Fruit fly (Drosophila melanogaster): ENCODE data around the gene t.

The t gene

DNA sequence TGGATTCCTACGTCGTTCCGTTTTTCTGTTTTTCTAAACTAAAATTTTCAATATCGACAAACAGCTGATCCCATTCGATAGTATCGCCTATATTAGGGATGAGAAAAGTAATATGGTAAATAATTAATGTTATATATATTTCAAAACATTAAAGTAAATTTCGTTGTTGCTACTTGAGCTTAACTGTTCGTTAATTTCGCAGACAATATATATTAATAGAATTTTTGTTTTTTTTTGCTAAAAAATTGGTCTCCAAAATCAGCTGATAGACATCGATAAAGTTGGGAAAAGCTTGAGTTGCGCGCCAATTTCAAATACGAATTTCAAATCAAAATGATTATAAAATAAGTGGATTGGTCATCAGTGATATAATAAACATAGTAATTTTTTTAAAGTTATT is 26.7 kb downstream of the t start, which contains the start of gene CG12118 (continued):
- peak; percentile 74 for TF ChIP-seq CG9817 (tag; optimal IDR thresholded peaks at IDR 0.05)
- TF ChIP-seq dmrt11E (tag; optimal IDR thresholded peaks at IDR 0.05): peak; percentile 80
- TF ChIP-seq CG5245 (GFP tag; optimal IDR thresholded peaks at IDR 0.05): peak; percentile 67
- peak; percentile 75 for TF ChIP-seq CG13123 (GFP tag; optimal IDR thresholded peaks at IDR 0.05)
- TF ChIP-seq Kr (GFP tag; optimal IDR thresholded peaks at IDR 0.05): no peak
- peak; percentile 78 for TF ChIP-seq CG14441 (GFP tag; IDR thresholded peaks at IDR 0.05)
- peak; percentile 42 for TF ChIP-seq HmgZ (tag; optimal IDR thresholded peaks at IDR 0.05)
- peak; percentile 20 for TF ChIP-seq CG7786 (GFP tag; optimal IDR thresholded peaks at IDR 0.05)
- no peak for TF ChIP-seq eyg (GFP tag; optimal IDR thresholded peaks at IDR 0.05)
- peak; percentile 75 for TF ChIP-seq Fer3 (tag; optimal IDR thresholded peaks at IDR 0.05)
- peak; percentile 54 for TF ChIP-seq oc (tag; optimal IDR thresholded peaks at IDR 0.05)
- TF ChIP-seq kni (GFP tag; optimal IDR thresholded peaks at IDR 0.05): no peak
- TF ChIP-seq nerfin-1 (tag; optimal IDR thresholded peaks at IDR 0.05): peak; percentile 59
- TF ChIP-seq CG4820 (GFP tag; optimal IDR thresholded peaks at IDR 0.05): peak; percentile 65
- peak in 1 of 2 experiments; percentile 84 for TF ChIP-seq bsh (GFP tag; optimal IDR thresholded peaks at IDR 0.05)
- peak; percentile 77 for TF ChIP-seq PHDP (tag; optimal IDR thresholded peaks at IDR 0.05)
- no peak; the same call in 1 of the 2 replicates for TF ChIP-seq Ravus (GFP tag; IDR thresholded peaks at IDR 0.05)
- peak; percentile 76 for TF ChIP-seq CG18262 (tag; optimal IDR thresholded peaks at IDR 0.05)
- peak; percentile 70 for TF ChIP-seq Fer1 (GFP tag; optimal IDR thresholded peaks at IDR 0.05)
- TF ChIP-seq tx (GFP tag; optimal IDR thresholded peaks at IDR 0.05): peak; percentile 12
- peak; percentile 85 for TF ChIP-seq nmo (GFP tag; optimal IDR thresholded peaks at IDR 0.05)
- peak; percentile 52 for TF ChIP-seq Lhr (GFP tag; optimal IDR thresholded peaks at IDR 0.05)
- peak; percentile 96 for TF ChIP-seq CG13287 (GFP tag; IDR thresholded peaks at IDR 0.05; ENCODE audit: partially characterized antibody)
- TF ChIP-seq sqz (GFP tag; optimal IDR thresholded peaks at IDR 0.05): peak; percentile 43
- TF ChIP-seq Rx (GFP tag; IDR thresholded peaks at IDR 0.05): peak; percentile 45; the same call in 1 of the 2 replicates
- TF ChIP-seq Oli (tag; optimal IDR thresholded peaks at IDR 0.05): peak; percentile 59
- TF ChIP-seq CG6689 (GFP tag; IDR thresholded peaks at IDR 0.05): peak; percentile 80
- peak; percentile 72 for TF ChIP-seq CG10979 (tag; optimal IDR thresholded peaks at IDR 0.05)
- peak; percentile 59 for TF ChIP-seq CG1233 (GFP tag; optimal IDR thresholded peaks at IDR 0.05)
- TF ChIP-seq CG4404 (GFP tag; IDR thresholded peaks at IDR 0.05): peak; percentile 22; the same call in 1 of the 2 replicates
- no peak for TF ChIP-seq Dad (GFP tag; optimal IDR thresholded peaks at IDR 0.05)
- no peak for TF ChIP-seq TFAM (GFP tag; optimal IDR thresholded peaks at IDR 0.05)
- TF ChIP-seq Hr78 (GFP tag; optimal IDR thresholded peaks at IDR 0.05): no peak
- TF ChIP-seq CG1602 (GFP tag; optimal IDR thresholded peaks at IDR 0.05): peak; percentile 83
- TF ChIP-seq z (GFP tag; IDR thresholded peaks at IDR 0.05): no peak
- TF ChIP-seq Bdp1 (GFP tag; optimal IDR thresholded peaks at IDR 0.05): peak; percentile 43
- TF ChIP-seq CG9932 (GFP tag; IDR thresholded peaks at IDR 0.05): peak; percentile 89
- TF ChIP-seq ash1 (GFP tag; optimal IDR thresholded peaks at IDR 0.05): no peak
- TF ChIP-seq ci (GFP tag; IDR thresholded peaks at IDR 0.05): peak; percentile 90
- TF ChIP-seq sd (tag; optimal IDR thresholded peaks at IDR 0.05): peak; percentile 60
- TF ChIP-seq gfzf (GFP tag; optimal IDR thresholded peaks at IDR 0.05): no peak
- TF ChIP-seq wor (GFP tag; IDR thresholded peaks at IDR 0.05): peak; percentile 67
- TF ChIP-seq CG11560 (tag; IDR thresholded peaks at IDR 0.05): peak; percentile 55; the same call in 1 of the 3 replicates
- TF ChIP-seq NFAT (GFP tag; IDR thresholded peaks at IDR 0.05): peak; percentile 78
- TF ChIP-seq CG8089 (GFP tag; optimal IDR thresholded peaks at IDR 0.05): no peak
- TF ChIP-seq B-H2 (GFP tag; optimal IDR thresholded peaks at IDR 0.05): peak; percentile 81
- peak; percentile 78 for TF ChIP-seq CG14860 (GFP tag; IDR thresholded peaks at IDR 0.05; ENCODE audit: partially characterized antibody)
- TF ChIP-seq CG12155 (GFP tag; optimal IDR thresholded peaks at IDR 0.05): peak; percentile 79
- no peak for TF ChIP-seq br (optimal IDR thresholded peaks at IDR 0.05)
- TF ChIP-seq al (GFP tag; IDR thresholded peaks at IDR 0.05): peak; percentile 86
- no peak for TF ChIP-seq pb (GFP tag; optimal IDR thresholded peaks at IDR 0.05)

Data from whole organism, embryonic.